Fruit fly (Drosophila melanogaster) whole organism, prepupa: Measurements from ENCODE around the gene CG33340.

Source experiments
- CG3032 ChIP-seq: fragments of 200-800 bp; optimal IDR thresholded peaks from 2 replicates; lab custom pipeline; 2019; ENCODE audit warnings: missing biosample characterization, mild to moderate bottlenecking, missing genetic modification characterization, moderate library complexity
- Gug ChIP-seq: fragments of 200-800 bp; sonication (Bioruptor generic); IDR thresholded peaks from 2 replicates; pipeline ENCODE4 v1.3.6; 2022; ENCODE audit warnings: missing biosample characterization, missing genetic modification characterization
- Met ChIP-seq: fragments of 200-800 bp; sonication (Bioruptor generic); optimal IDR thresholded peaks from 3 replicates; lab custom pipeline; 2016; ENCODE audit warnings: missing biosample characterization, missing genetic modification characterization

DNA sequence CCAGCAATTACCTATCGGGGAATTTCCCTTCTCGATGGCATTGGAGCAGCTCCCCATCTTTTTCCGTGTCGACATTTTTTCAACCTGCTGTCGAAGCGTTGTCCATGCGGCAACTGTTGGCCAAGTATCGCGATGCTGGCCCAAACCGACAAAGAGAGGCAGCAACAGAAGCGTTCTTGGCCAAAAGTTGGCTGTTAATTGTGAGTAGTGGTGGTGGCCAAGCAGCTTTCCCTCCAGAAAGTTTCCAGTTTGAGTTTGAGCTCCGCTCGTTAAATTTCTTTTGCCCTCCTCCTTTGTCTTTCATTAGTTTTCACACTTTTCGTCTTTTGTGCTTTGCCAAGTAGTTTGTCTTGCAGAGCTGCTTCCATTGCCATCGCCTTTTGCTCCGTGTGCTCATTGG lies 9.7 kb downstream of the CG33340 start, which contains the start of gene CG17782:
- no peak for TF ChIP-seq Gug (GFP tag; lab: Robert Waterston, UW)
- TF ChIP-seq Met (GFP tag; lab: Kevin White, UChicago): no peak
- no peak for TF ChIP-seq CG3032
